Worm (Caenorhabditis elegans): ENCODE measurements around the gene T12A7.9.

ce11 chrIV:11787793-11788192 lies 32.0 kb upstream of the T12A7.9 start:
- TF ChIP-seq ztf-23 (GFP tag; IDR thresholded peaks at IDR 0.05) (no peak), cog-1 (tag; optimal IDR thresholded peaks at IDR 0.05) (no peak), ztf-29 (GFP tag; IDR thresholded peaks at IDR 0.05) (no peak), tab-1 (GFP tag; IDR thresholded peaks at IDR 0.05) (no peak), ref-1 (GFP tag; conservative IDR thresholded peaks at IDR 0.05) (no peak), klf-2 (GFP tag; conservative IDR thresholded peaks at IDR 0.05) (no peak), med-1 (GFP tag; optimal IDR thresholded peaks at IDR 0.05; ENCODE audit: insufficient read depth) (no peak), flt-1 (GFP tag; IDR thresholded peaks at IDR 0.05) (no peak), T22C8.4 (GFP tag; IDR thresholded peaks at IDR 0.05) (no peak)
